Fruit fly (Drosophila melanogaster) whole organism, embryonic: Measurements from ENCODE around the gene ZnT77C.

ENCODE experiments used
- Antp ChIP-seq: fragments of 200-800 bp; sonication (Bioruptor generic); optimal IDR thresholded peaks from 3 replicates; lab custom pipeline; 2016; ENCODE audit warnings: missing biosample characterization, missing genetic modification characterization
- B-H2 ChIP-seq: fragments of 200-800 bp; sonication (Bioruptor generic); optimal IDR thresholded peaks from 2 replicates; lab custom pipeline; 2018; ENCODE audit warnings: missing biosample characterization, mild to moderate bottlenecking, missing genetic modification characterization
- CG10462 ChIP-seq: fragments of 200-800 bp; sonication (Bioruptor generic); optimal IDR thresholded peaks from 2 replicates; lab custom pipeline; 2016; ENCODE audit warnings: missing biosample characterization, missing genetic modification characterization
- CG10979 ChIP-seq: fragments of 200-800 bp; sonication (Bioruptor generic); optimal IDR thresholded peaks from 2 replicates; lab custom pipeline; 2018; ENCODE audit warnings: missing biosample characterization, mild to moderate bottlenecking, missing genetic modification characterization, moderate library complexity
- CG11085 ChIP-seq: fragments of 200-800 bp; sonication (Bioruptor generic); IDR thresholded peaks from 2 replicates; pipeline ENCODE4 v1.3.6; 2022; ENCODE audit warnings: missing biosample characterization, missing genetic modification characterization
- CG11093 ChIP-seq: fragments of 200-800 bp; sonication (Bioruptor generic); IDR thresholded peaks from 3 replicates; pipeline ENCODE4 v1.3.6; 2022; ENCODE audit warnings: missing biosample characterization, missing genetic modification characterization
- CG11560 ChIP-seq: fragments of 200-800 bp; sonication (Bioruptor generic); IDR thresholded peaks from 3 replicates; pipeline ENCODE4 v1.3.6; 2022; ENCODE audit warnings: missing biosample characterization, missing genetic modification characterization
- CG11695 ChIP-seq: fragments of 200-800 bp; sonication (Bioruptor generic); IDR thresholded peaks from 3 replicates; pipeline ENCODE4 v1.3.6; 2022; ENCODE audit warnings: missing biosample characterization, missing genetic modification characterization
- CG12071 ChIP-seq: fragments of 200-800 bp; sonication (Bioruptor generic); optimal IDR thresholded peaks from 3 replicates; lab custom pipeline; 2018; ENCODE audit warnings: missing biosample characterization, mild to moderate bottlenecking, missing genetic modification characterization
- CG1529 ChIP-seq: fragments of 200-800 bp; sonication (Bioruptor generic); optimal IDR thresholded peaks from 3 replicates; lab custom pipeline; 2018; ENCODE audit warnings: missing biosample characterization, missing genetic modification characterization
- CG17359 ChIP-seq: fragments of 200-800 bp; sonication (Bioruptor generic); optimal IDR thresholded peaks from 3 replicates; lab custom pipeline; 2018; ENCODE audit warnings: missing biosample characterization, mild to moderate bottlenecking, missing genetic modification characterization, moderate library complexity
- CG17912 ChIP-seq: fragments of 200-800 bp; sonication (Bioruptor generic); optimal IDR thresholded peaks from 2 replicates; lab custom pipeline; 2018; ENCODE audit warnings: missing biosample characterization, mild to moderate bottlenecking, missing genetic modification characterization
- CG30020 ChIP-seq: fragments of 200-800 bp; optimal IDR thresholded peaks from 2 replicates; lab custom pipeline; 2019; ENCODE audit warnings: missing biosample characterization, mild to moderate bottlenecking, missing genetic modification characterization, moderate library complexity
- CG33213 ChIP-seq: fragments of 200-800 bp; sonication (Bioruptor generic); optimal IDR thresholded peaks from 3 replicates; lab custom pipeline; 2016; ENCODE audit warnings: missing biosample characterization, missing genetic modification characterization
- CG3838 ChIP-seq: fragments of 200-800 bp; sonication (Bioruptor generic); optimal IDR thresholded peaks from 3 replicates; lab custom pipeline; 2016; ENCODE audit warnings: missing biosample characterization, missing genetic modification characterization
- CG4328 ChIP-seq: fragments of 200-800 bp; sonication (Bioruptor generic); optimal IDR thresholded peaks from 3 replicates; lab custom pipeline; 2017; ENCODE audit warnings: missing biosample characterization, missing genetic modification reagents, missing genetic modification characterization
- CG4617 ChIP-seq: fragments of 200-800 bp; sonication (Bioruptor generic); optimal IDR thresholded peaks from 3 replicates; lab custom pipeline; 2016; ENCODE audit warnings: missing biosample characterization, missing genetic modification characterization, borderline replicate concordance
- CG6813 ChIP-seq: fragments of 200-800 bp; sonication (Bioruptor generic); optimal IDR thresholded peaks from 2 replicates; lab custom pipeline; 2017; ENCODE audit warnings: missing biosample characterization, missing genetic modification characterization, mild to moderate bottlenecking, moderate library complexity, missing genetic modification reagents
- CG7372 ChIP-seq: fragments of 200-800 bp; sonication (Bioruptor generic); IDR thresholded peaks from 2 replicates; pipeline ENCODE4 v1.3.6; 2022; ENCODE audit warnings: missing biosample characterization, missing genetic modification characterization
- CG7556 ChIP-seq: fragments of 200-800 bp; sonication (Bioruptor generic); optimal IDR thresholded peaks from 2 replicates; lab custom pipeline; 2017; ENCODE audit warnings: missing biosample characterization, mild to moderate bottlenecking, missing genetic modification characterization
- Camta ChIP-seq: fragments of 200-800 bp; sonication (Bioruptor generic); optimal IDR thresholded peaks from 2 replicates; lab custom pipeline; 2016; ENCODE audit warnings: missing biosample characterization, missing genetic modification characterization
- CkIIα-i1 ChIP-seq: fragments of 200-800 bp; sonication (Bioruptor generic); IDR thresholded peaks from 2 replicates; pipeline ENCODE4 v1.3.6; 2022; ENCODE audit warnings: missing biosample characterization, missing genetic modification characterization
- Dll ChIP-seq: fragments of 200-800 bp; sonication (Bioruptor generic); IDR thresholded peaks from 4 replicates; pipeline ENCODE4 v1.3.6; 2022; ENCODE audit warnings: missing biosample characterization, missing genetic modification characterization; ENCODE audit not compliant: partially characterized antibody
- Elba2 ChIP-seq: fragments of 200-800 bp; sonication (Bioruptor generic); optimal IDR thresholded peaks from 3 replicates; lab custom pipeline; 2016; ENCODE audit warnings: missing biosample characterization, missing genetic modification characterization
- HLHmδ ChIP-seq: fragments of 200-800 bp; sonication (Bioruptor generic); optimal IDR thresholded peaks from 2 replicates; lab custom pipeline; 2018; ENCODE audit warnings: missing biosample characterization, mild to moderate bottlenecking, missing genetic modification characterization, moderate library complexity
- PHDP ChIP-seq: fragments of 200-800 bp; sonication (Bioruptor generic); optimal IDR thresholded peaks from 3 replicates; lab custom pipeline; 2018; ENCODE audit warnings: missing biosample characterization, mild to moderate bottlenecking, missing genetic modification characterization, moderate library complexity
- Sry-δ ChIP-seq: fragments of 200-800 bp; sonication (Bioruptor generic); optimal IDR thresholded peaks from 2 replicates; lab custom pipeline; 2016; ENCODE audit warnings: missing biosample characterization, missing genetic modification characterization
- Trl ChIP-seq, 3 experiments: fragments of >200 bp in 2 of 3; fragments of 200-800 bp in 1 of 3; sonication (Bioruptor generic) in 1 of 3; optimal IDR thresholded peaks; 2 replicates in 1 of 3; 3 replicates in 2 of 3; lab custom pipeline; 2016 to 2017; ENCODE audit warnings: missing biosample characterization in 1 of 3, missing genetic modification characterization in 1 of 3
- al ChIP-seq: fragments of 200-800 bp; sonication (Bioruptor generic); IDR thresholded peaks from 2 replicates; pipeline ENCODE4 v1.3.6; 2022; ENCODE audit warnings: missing biosample characterization, missing genetic modification characterization
- ap ChIP-seq: fragments of 200-800 bp; sonication (Bioruptor generic); IDR thresholded peaks from 2 replicates; pipeline ENCODE4 v1.3.6; 2022; ENCODE audit warnings: missing biosample characterization, missing genetic modification characterization
- bab2 ChIP-seq: fragments of 200-800 bp; sonication (Bioruptor generic); optimal IDR thresholded peaks from 2 replicates; lab custom pipeline; 2016; ENCODE audit warnings: missing biosample characterization, missing genetic modification characterization
- bcd ChIP-seq: fragments of 200-800 bp; sonication (Bioruptor generic); optimal IDR thresholded peaks from 2 replicates; lab custom pipeline; 2017; ENCODE audit warnings: missing biosample characterization, mild to moderate bottlenecking, missing genetic modification characterization
- chn ChIP-seq: fragments of 200-800 bp; sonication (Bioruptor generic); optimal IDR thresholded peaks from 2 replicates; lab custom pipeline; 2016; ENCODE audit warnings: missing biosample characterization, missing genetic modification characterization
- dmrt99B ChIP-seq: fragments of 200-800 bp; sonication (Bioruptor generic); optimal IDR thresholded peaks from 2 replicates; lab custom pipeline; 2018; ENCODE audit warnings: missing biosample characterization, mild to moderate bottlenecking, missing genetic modification characterization, moderate library complexity
- dpn ChIP-seq, 2 experiments: fragments of 200-800 bp; sonication (Bioruptor generic); optimal IDR thresholded peaks; 3 replicates each; lab custom pipeline; 2016; ENCODE audit warnings: missing biosample characterization in 2 of 2, missing genetic modification characterization in 2 of 2
- esg ChIP-seq: fragments of 200-800 bp; sonication (Bioruptor generic); conservative IDR thresholded peaks from 2 replicates; pipeline ENCODE4 v1.3.6; 2022; ENCODE audit warnings: missing biosample characterization, missing genetic modification characterization
- gcm ChIP-seq: fragments of 200-800 bp; sonication (Bioruptor generic); optimal IDR thresholded peaks from 2 replicates; lab custom pipeline; 2019; ENCODE audit warnings: missing biosample characterization, mild to moderate bottlenecking, missing genetic modification characterization, moderate library complexity
- gcm2 ChIP-seq: fragments of 200-800 bp; sonication (Bioruptor generic); optimal IDR thresholded peaks from 2 replicates; lab custom pipeline; 2016; ENCODE audit warnings: missing biosample characterization, missing genetic modification characterization
- grn ChIP-seq: fragments of 200-800 bp; sonication (Bioruptor generic); optimal IDR thresholded peaks from 3 replicates; lab custom pipeline; 2017; ENCODE audit warnings: missing biosample characterization, missing genetic modification characterization
- gsb-n ChIP-seq: fragments of 200-800 bp; sonication (Bioruptor generic); optimal IDR thresholded peaks from 3 replicates; lab custom pipeline; 2018; ENCODE audit warnings: missing biosample characterization, mild to moderate bottlenecking, missing genetic modification characterization
- lilli ChIP-seq: fragments of 200-800 bp; sonication (Bioruptor generic); optimal IDR thresholded peaks from 3 replicates; lab custom pipeline; 2016; ENCODE audit warnings: missing biosample characterization, missing genetic modification characterization
- lov ChIP-seq, 2 experiments: fragments of 200-800 bp in 1 of 2; fragments of >200 bp in 1 of 2; sonication (Bioruptor generic) in 1 of 2; IDR thresholded peaks in 1 of 2; optimal IDR thresholded peaks in 1 of 2; 2 replicates in 1 of 2; 3 replicates in 1 of 2; pipeline versions ENCODE4 v1.3.6 to Lab custom; 2017 to 2022; ENCODE audit warnings: missing biosample characterization in 1 of 2, missing genetic modification characterization in 1 of 2
- maf-S ChIP-seq: fragments of 200-800 bp; sonication (Bioruptor generic); optimal IDR thresholded peaks from 2 replicates; lab custom pipeline; 2016; ENCODE audit warnings: missing biosample characterization, missing genetic modification characterization
- run ChIP-seq: fragments of 200-800 bp; sonication (Bioruptor generic); optimal IDR thresholded peaks from 3 replicates; lab custom pipeline; 2018; ENCODE audit warnings: missing biosample characterization, mild to moderate bottlenecking, missing genetic modification characterization
- slp2 ChIP-seq: fragments of 200-800 bp; sonication (Bioruptor generic); optimal IDR thresholded peaks from 2 replicates; lab custom pipeline; 2016; ENCODE audit warnings: missing biosample characterization, missing genetic modification characterization
- sug ChIP-seq: fragments of 200-800 bp; optimal IDR thresholded peaks from 2 replicates; lab custom pipeline; 2019; ENCODE audit warnings: missing biosample characterization, mild to moderate bottlenecking, missing genetic modification characterization, moderate library complexity
- twi ChIP-seq: fragments of 200-800 bp; optimal IDR thresholded peaks from 2 replicates; lab custom pipeline; 2019; ENCODE audit warnings: missing biosample characterization, mild to moderate bottlenecking, missing genetic modification characterization, moderate library complexity
- yki ChIP-seq: fragments of >200 bp; optimal IDR thresholded peaks from 3 replicates; lab custom pipeline; 2018

The ZnT77C gene

DNA sequence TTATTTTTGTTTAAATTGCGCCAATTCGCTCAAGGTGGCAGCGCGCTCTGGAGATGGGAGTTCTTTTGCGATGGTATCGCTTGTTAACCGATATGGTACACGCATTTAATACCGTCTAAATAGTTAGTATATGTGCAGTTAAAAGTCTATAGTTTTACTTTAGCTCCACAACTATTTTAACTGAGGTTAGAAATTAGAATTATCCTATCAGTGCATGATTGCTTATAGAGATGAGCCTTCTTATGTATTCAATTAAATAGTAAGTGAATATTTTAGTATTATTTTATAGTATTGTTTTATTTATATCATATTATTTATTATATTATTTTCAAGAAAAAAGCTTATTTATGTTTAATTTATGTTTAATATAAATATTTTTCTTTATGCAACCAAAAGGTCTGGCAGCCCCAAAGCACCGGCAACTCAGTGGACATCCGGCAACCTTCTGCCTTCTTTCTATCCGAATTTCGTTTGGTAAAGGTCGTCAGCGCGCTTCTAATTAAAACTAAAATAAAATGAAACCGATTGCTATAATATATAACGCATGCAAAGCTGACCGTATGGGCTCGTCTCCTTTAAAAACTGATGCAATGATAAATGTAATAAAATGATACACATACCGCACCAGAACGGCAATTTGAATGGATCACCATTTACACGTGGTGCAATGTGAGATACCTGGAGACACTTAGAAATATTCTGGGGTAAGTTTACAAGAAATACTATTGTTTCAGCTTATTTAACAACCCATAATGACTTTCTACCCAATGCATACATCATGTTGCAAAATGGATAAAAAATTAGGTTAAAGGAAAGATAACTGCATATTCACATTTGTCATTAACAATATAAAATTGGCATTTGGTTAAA is 41.7 kb downstream of the ZnT77C start, which contains the start of gene CG5199 (continued):
- TF ChIP-seq lilli (peak; percentile 10), Dll (GFP tag; lab: Robert Waterston, UW) (peak; percentile 83), PHDP (tag; lab: Kevin White, UChicago) (peak; percentile 62), Trl (optimal IDR thresholded peaks at IDR 0.05; lab: Kevin White, UChicago) (no peak), Trl (GFP tag; optimal IDR thresholded peaks at IDR 0.05; lab: Kevin White, UChicago) (peak; percentile 10), CG11695 (GFP tag; lab: Robert Waterston, UW) (peak; percentile 56; the same call in 2 of the 3 replicates), Antp (GFP tag; lab: Kevin White, UChicago) (peak; percentile 49), Camta (GFP tag; lab: Kevin White, UChicago) (peak; percentile 58), esg (GFP tag; lab: Robert Waterston, UW) (peak; percentile 33; the same call in 1 of the 2 replicates), bcd (GFP tag; lab: Kevin White, UChicago) (peak; percentile 77), CG7372 (GFP tag; lab: Robert Waterston, UW) (peak; percentile 65), CG4328 (GFP tag; lab: Kevin White, UChicago) (peak; percentile 54), gcm2 (no peak), al (0 out of 2 replicates have a peak, but pooled peaks have one; percentile 11), chn (GFP tag; lab: Kevin White, UChicago) (no peak), CG30020 (tag; lab: Kevin White, UChicago) (peak; percentile 77), CG4617 (GFP tag; lab: Kevin White, UChicago) (peak; percentile 48), CG11085 (GFP tag; lab: Robert Waterston, UW) (0 out of 2 replicates have a peak, but pooled peaks have one; percentile 45), Elba2 (GFP tag; lab: Kevin White, UChicago) (no peak), grn (GFP tag; lab: Kevin White, UChicago) (no peak), CG12071 (no peak), dmrt99B (peak; percentile 50), gsb-n (peak; percentile 70), maf-S (GFP tag; lab: Kevin White, UChicago) (peak; percentile 4), bab2 (GFP tag; lab: Kevin White, UChicago) (peak; percentile 35), CG17912 (GFP tag; lab: Kevin White, UChicago) (no peak), HLHmδ (GFP tag; lab: Kevin White, UChicago) (no peak), CG3838 (GFP tag; lab: Kevin White, UChicago) (no peak), dpn (GFP tag; optimal IDR thresholded peaks at IDR 0.05; lab: Kevin White, UChicago) (peak; percentile 12 to 53), run (tag; lab: Kevin White, UChicago) (no peak), slp2 (GFP tag; lab: Kevin White, UChicago) (no peak), CG6813 (GFP tag; lab: Kevin White, UChicago) (peak; percentile 37), CG11560 (tag; lab: Robert Waterston, UW) (peak; percentile 56; the same call in 1 of the 3 replicates), yki (lab: Kevin White, UChicago) (no peak), CG17359 (tag; lab: Kevin White, UChicago) (peak; percentile 50), CG33213 (GFP tag; lab: Kevin White, UChicago) (peak; percentile 12), lov (optimal IDR thresholded peaks at IDR 0.05; lab: Kevin White, UChicago) (no peak), lov (GFP tag; IDR thresholded peaks at IDR 0.05; lab: Robert Waterston, UW) (no peak), Sry-δ (peak; percentile 89), CG7556 (GFP tag; lab: Kevin White, UChicago) (peak; percentile 75), gcm (GFP tag; lab: Kevin White, UChicago) (peak; percentile 49), ap (GFP tag; lab: Robert Waterston, UW) (0 out of 2 replicates have a peak, but pooled peaks have one; percentile 24), CkIIα-i1 (no peak), CG1529 (GFP tag; lab: Kevin White, UChicago) (no peak), CG10979 (tag; lab: Kevin White, UChicago) (peak; percentile 59), sug (peak; percentile 57), CG10462 (GFP tag; lab: Kevin White, UChicago) (peak; percentile 38), twi (tag; lab: Kevin White, UChicago) (peak; percentile 42), CG11093 (GFP tag; lab: Robert Waterston, UW) (peak; percentile 63; the same call in 2 of the 3 replicates), B-H2 (GFP tag; lab: Kevin White, UChicago) (peak; percentile 54)
